Fruit fly (Drosophila melanogaster): ENCODE measurements around the gene moi.

The moi gene

dm6 chr3R:18296084-18296483 is 40.8 kb downstream of the moi start:
- TF ChIP-seq CG10348 (GFP tag; IDR thresholded peaks at IDR 0.05) (no peak), CG14655 (GFP tag; optimal IDR thresholded peaks at IDR 0.05) (no peak), D1 (tag; optimal IDR thresholded peaks at IDR 0.05) (no peak), CG34367 (tag; optimal IDR thresholded peaks at IDR 0.05) (no peak), EcR (GFP tag; optimal IDR thresholded peaks at IDR 0.05) (no peak), CG17806 (tag; optimal IDR thresholded peaks at IDR 0.05) (no peak), fd96Ca (GFP tag; IDR thresholded peaks at IDR 0.05) (no peak), rn (GFP tag; IDR thresholded peaks at IDR 0.05) (no peak), CG32121 (GFP tag; IDR thresholded peaks at IDR 0.05) (no peak), Snoo (tag; optimal IDR thresholded peaks at IDR 0.05) (no peak)

dm6 chr3R:18296737-18297136 is 41.4 kb downstream of the moi start:
- TF ChIP-seq CG32121 (GFP tag; IDR thresholded peaks at IDR 0.05) = 0 out of 2 replicates have a peak, but pooled peaks have one; percentile 14
- no peak for TF ChIP-seq D1 (tag; optimal IDR thresholded peaks at IDR 0.05)

dm6 chr3R:18297444-18298297 is 42.3 kb downstream of the moi start:
- TF ChIP-seq CG9948 (tag; optimal IDR thresholded peaks at IDR 0.05) (peak; percentile 26), Ets98B (GFP tag; IDR thresholded peaks at IDR 0.05) (peak; percentile 58), gl (tag; optimal IDR thresholded peaks at IDR 0.05) (peak; percentile 7), CG17806 (tag; optimal IDR thresholded peaks at IDR 0.05) (peak; percentile 13), Pif1B (GFP tag; optimal IDR thresholded peaks at IDR 0.05) (no peak), CG32121 (GFP tag; IDR thresholded peaks at IDR 0.05) (peak; percentile 19; the same call in 1 of the 2 replicates), CG34367 (tag; optimal IDR thresholded peaks at IDR 0.05) (peak; percentile 38), EcR (GFP tag; optimal IDR thresholded peaks at IDR 0.05) (no peak), CG13204 (GFP tag; optimal IDR thresholded peaks at IDR 0.05) (no peak), CG12605 (GFP tag; IDR thresholded peaks at IDR 0.05) (no peak), rn (GFP tag; IDR thresholded peaks at IDR 0.05) (no peak), CG8159 (tag; optimal IDR thresholded peaks at IDR 0.05) (peak; percentile 49), CG14655 (GFP tag; optimal IDR thresholded peaks at IDR 0.05) (peak; percentile 61), CG15710 (tag; optimal IDR thresholded peaks at IDR 0.05) (peak; percentile 34), fd96Ca (GFP tag; IDR thresholded peaks at IDR 0.05) (peak; percentile 67; the same call in 2 of the 3 replicates), Snoo (tag; optimal IDR thresholded peaks at IDR 0.05) (no peak), CG8301 (tag; optimal IDR thresholded peaks at IDR 0.05) (peak; percentile 49), CG10348 (GFP tag; IDR thresholded peaks at IDR 0.05) (no peak), D1 (tag; optimal IDR thresholded peaks at IDR 0.05) (no peak), CG4496 (GFP tag; IDR thresholded peaks at IDR 0.05) (peak; percentile 66; the same call in 2 of the 3 replicates), Pif1A (GFP tag; optimal IDR thresholded peaks at IDR 0.05) (no peak)

dm6 chr3R:18298298-18298899 is 43.1 kb downstream of the moi start:
- peak; percentile 9 for TF ChIP-seq Pif1A (GFP tag; optimal IDR thresholded peaks at IDR 0.05)
- peak; percentile 63; the same call in 1 of the 2 replicates for TF ChIP-seq CG32121 (GFP tag; IDR thresholded peaks at IDR 0.05)
- peak; percentile 2 for TF ChIP-seq CG15710 (tag; optimal IDR thresholded peaks at IDR 0.05)
- peak; percentile 61 for TF ChIP-seq CG13204 (GFP tag; optimal IDR thresholded peaks at IDR 0.05)
- TF ChIP-seq CG34367 (tag; optimal IDR thresholded peaks at IDR 0.05) = no peak
- TF ChIP-seq CG14655 (GFP tag; optimal IDR thresholded peaks at IDR 0.05) = no peak
- TF ChIP-seq Snoo (tag; optimal IDR thresholded peaks at IDR 0.05) = no peak
- 0 out of 2 replicates have a peak, but pooled peaks have one; percentile 18 for TF ChIP-seq CG12605 (GFP tag; IDR thresholded peaks at IDR 0.05)
- TF ChIP-seq CG4496 (GFP tag; IDR thresholded peaks at IDR 0.05) = peak; percentile 42; the same call in 1 of the 3 replicates
- TF ChIP-seq Pif1B (GFP tag; optimal IDR thresholded peaks at IDR 0.05) = peak; percentile 74
- peak; percentile 75 for TF ChIP-seq CG8159 (tag; optimal IDR thresholded peaks at IDR 0.05)
- peak; percentile 70 for TF ChIP-seq Ets98B (GFP tag; IDR thresholded peaks at IDR 0.05)
- TF ChIP-seq gl (tag; optimal IDR thresholded peaks at IDR 0.05) = no peak
- no peak for TF ChIP-seq D1 (tag; optimal IDR thresholded peaks at IDR 0.05)
- TF ChIP-seq rn (GFP tag; IDR thresholded peaks at IDR 0.05) = no peak
- no peak for TF ChIP-seq CG17806 (tag; optimal IDR thresholded peaks at IDR 0.05)
- no peak for TF ChIP-seq CG8301 (tag; optimal IDR thresholded peaks at IDR 0.05)
- TF ChIP-seq fd96Ca (GFP tag; IDR thresholded peaks at IDR 0.05) = no peak; the same call in 1 of the 3 replicates
- no peak for TF ChIP-seq CG9948 (tag; optimal IDR thresholded peaks at IDR 0.05)
- TF ChIP-seq CG10348 (GFP tag; IDR thresholded peaks at IDR 0.05) = no peak
- peak; percentile 64 for TF ChIP-seq EcR (GFP tag; optimal IDR thresholded peaks at IDR 0.05)

- TF ChIP-seq rn (GFP tag; IDR thresholded peaks at IDR 0.05) (0 out of 2 replicates have a peak, but pooled peaks have one; percentile 8), CG17806 (tag; optimal IDR thresholded peaks at IDR 0.05) (peak; percentile 58), CG15710 (tag; optimal IDR thresholded peaks at IDR 0.05) (peak; percentile 68), fd96Ca (GFP tag; IDR thresholded peaks at IDR 0.05) (peak; percentile 59), CG12605 (GFP tag; IDR thresholded peaks at IDR 0.05) (0 out of 2 replicates have a peak, but pooled peaks have one; percentile 42), Pif1B (GFP tag; optimal IDR thresholded peaks at IDR 0.05) (no peak), Snoo (tag; optimal IDR thresholded peaks at IDR 0.05) (peak; percentile 20), CG8301 (tag; optimal IDR thresholded peaks at IDR 0.05) (peak; percentile 29), CG13204 (GFP tag; optimal IDR thresholded peaks at IDR 0.05) (no peak), CG34367 (tag; optimal IDR thresholded peaks at IDR 0.05) (peak; percentile 51), CG9948 (tag; optimal IDR thresholded peaks at IDR 0.05) (peak; percentile 43), CG4496 (GFP tag; IDR thresholded peaks at IDR 0.05) (peak; percentile 76; the same call in 1 of the 3 replicates), gl (tag; optimal IDR thresholded peaks at IDR 0.05) (no peak), Ets98B (GFP tag; IDR thresholded peaks at IDR 0.05) (peak; percentile 62), CG10348 (GFP tag; IDR thresholded peaks at IDR 0.05) (no peak), D1 (tag; optimal IDR thresholded peaks at IDR 0.05) (no peak)
Observed at dm6 chr3R:18298900-18299321, 43.6 kb downstream of the moi start, which contains the start of gene Dlc90F. Gene Dlc90F, plus strand, starts transcription at chr3R:18299229.

Measured in whole organism, pupa.